Worm (Caenorhabditis elegans) whole organism, L4 larva: Measurements from ENCODE around the gene R11D1.13.

Experiments used
- ceh-28 ChIP-seq: fragments of 150-350 bp; optimal IDR thresholded peaks from 2 replicates; lab custom pipeline; 2014; ENCODE audit warnings: missing biosample characterization, missing genetic modification reagents, missing genetic modification characterization
- hmg-1.1 ChIP-seq: fragments of 200-800 bp; sonication (Bioruptor generic); IDR thresholded peaks from 2 replicates; pipeline ENCODE4 v1.3.6; 2022; ENCODE audit warnings: missing genetic modification reagents, missing genetic modification characterization, missing compliant biosample characterization
- nhr-237 ChIP-seq: sonication (generic microtip); optimal IDR thresholded peaks from 2 replicates; lab custom pipeline; 2017; ENCODE audit warnings: missing biosample characterization, missing genetic modification characterization
- nhr-76 ChIP-seq: fragments of 150-350 bp; optimal IDR thresholded peaks from 2 replicates; lab custom pipeline; 2014; ENCODE audit warnings: missing biosample characterization, missing genetic modification characterization
- snpc-4 ChIP-seq: fragments of 150-350 bp; optimal IDR thresholded peaks from 2 replicates; lab custom pipeline; 2014; ENCODE audit warnings: missing biosample characterization, missing genetic modification characterization
- tag-97 ChIP-seq: fragments of 200-800 bp; sonication (Bioruptor generic); IDR thresholded peaks from 2 replicates; pipeline ENCODE4 v1.3.6; 2022; ENCODE audit warnings: missing genetic modification characterization, missing compliant biosample characterization
- unc-62 ChIP-seq, 3 experiments: fragments of 150-350 bp in 1 of 3; sonication (generic microtip); optimal IDR thresholded peaks in 2 of 3; peaks in 1 of 3; 1 replicate in 1 of 3; 2 replicates in 2 of 3; lab custom pipeline; 2014 to 2017; ENCODE audit warnings: missing biosample characterization in 3 of 3, missing genetic modification characterization in 3 of 3, missing genetic modification reagents in 3 of 3, missing genotype in 1 of 3
- vab-7 ChIP-seq: fragments of 200-800 bp; sonication (Bioruptor generic); IDR thresholded peaks from 2 replicates; pipeline ENCODE4 v1.3.6; 2022; ENCODE audit warnings: missing genetic modification reagents, missing genetic modification characterization, missing compliant biosample characterization
- ztf-11 ChIP-seq: fragments of 150-350 bp; optimal IDR thresholded peaks from 2 replicates; lab custom pipeline; 2014; ENCODE audit warnings: missing biosample characterization, missing genetic modification characterization

ce11 chrV:12743778-12744502, 17.0 kb downstream of the R11D1.13 start:
- TF ChIP-seq nhr-237 (tag; lab: Kevin White, UChicago) (no peak), ceh-28 (tag; lab: Kevin White, UChicago) (no peak), snpc-4 (tag; lab: Kevin White, UChicago) (no peak), hmg-1.1 (no peak), vab-7 (no peak), nhr-76 (tag; lab: Kevin White, UChicago) (no peak), ztf-11 (tag; lab: Kevin White, UChicago) (no peak), unc-62 (GFP tag; optimal IDR thresholded peaks at IDR 0.05 in 1 of 2; lab: Kevin White, UChicago) (no peak), unc-62 (tag; optimal IDR thresholded peaks at IDR 0.05; lab: Kevin White, UChicago) (no peak), tag-97 (GFP tag; lab: Robert Waterston, UW) (no peak)
